Fruit fly (Drosophila melanogaster) whole organism, embryonic: ENCODE measurements around the gene CG14817.

Source experiments
- CG11695 ChIP-seq: fragments of 200-800 bp; sonication (Bioruptor generic); IDR thresholded peaks from 3 replicates; pipeline ENCODE4 v1.3.6; 2022; ENCODE audit warnings: missing biosample characterization, missing genetic modification characterization
- CG12155 ChIP-seq: fragments of 200-800 bp; sonication (Bioruptor generic); optimal IDR thresholded peaks from 3 replicates; lab custom pipeline; 2016; ENCODE audit warnings: missing biosample characterization, missing genetic modification characterization
- CG12219 ChIP-seq: fragments of 200-800 bp; sonication (Bioruptor generic); optimal IDR thresholded peaks from 3 replicates; lab custom pipeline; 2018; ENCODE audit warnings: missing biosample characterization, mild to moderate bottlenecking, missing genetic modification characterization
- CG12391 ChIP-seq: fragments of 200-800 bp; sonication (Bioruptor generic); optimal IDR thresholded peaks from 3 replicates; lab custom pipeline; 2018; ENCODE audit warnings: missing biosample characterization, mild to moderate bottlenecking, missing genetic modification characterization, moderate library complexity
- CG13624 ChIP-seq: fragments of 200-800 bp; sonication (Bioruptor generic); optimal IDR thresholded peaks from 2 replicates; lab custom pipeline; 2016; ENCODE audit warnings: missing biosample characterization, missing genetic modification characterization
- CG14667 ChIP-seq: fragments of 200-800 bp; sonication (Bioruptor generic); IDR thresholded peaks from 2 replicates; pipeline ENCODE4 v1.3.6; 2022; ENCODE audit warnings: missing biosample characterization, missing genetic modification characterization
- CG1603 ChIP-seq: fragments of 200-800 bp; sonication (Bioruptor generic); optimal IDR thresholded peaks from 2 replicates; lab custom pipeline; 2019; ENCODE audit warnings: missing biosample characterization, mild to moderate bottlenecking, missing genetic modification characterization, moderate library complexity
- CG16813 ChIP-seq: fragments of 200-800 bp; sonication (Bioruptor generic); IDR thresholded peaks from 3 replicates; pipeline ENCODE4 v1.3.6; 2022; ENCODE audit warnings: missing biosample characterization, missing genetic modification characterization; ENCODE audit not compliant: partially characterized antibody
- CG17186 ChIP-seq: fragments of 200-800 bp; sonication (Bioruptor generic); optimal IDR thresholded peaks from 3 replicates; lab custom pipeline; 2017; ENCODE audit warnings: missing biosample characterization, missing genetic modification reagents, missing genetic modification characterization
- CG18476 ChIP-seq: fragments of 200-800 bp; sonication (Bioruptor generic); optimal IDR thresholded peaks from 2 replicates; lab custom pipeline; 2016; ENCODE audit warnings: missing biosample characterization, mild to moderate bottlenecking, missing genetic modification characterization
- CG31224 ChIP-seq: fragments of 200-800 bp; sonication (Bioruptor generic); IDR thresholded peaks from 2 replicates; pipeline ENCODE4 v1.3.6; 2022; ENCODE audit warnings: missing biosample characterization, missing genetic modification characterization
- CG4617 ChIP-seq: fragments of 200-800 bp; sonication (Bioruptor generic); optimal IDR thresholded peaks from 3 replicates; lab custom pipeline; 2016; ENCODE audit warnings: missing biosample characterization, missing genetic modification characterization, borderline replicate concordance
- CG6683 ChIP-seq: fragments of 200-800 bp; sonication (Bioruptor generic); optimal IDR thresholded peaks from 2 replicates; lab custom pipeline; 2017; ENCODE audit warnings: missing biosample characterization, mild to moderate bottlenecking, missing genetic modification characterization, missing genetic modification reagents
- CG6791 ChIP-seq: fragments of 200-800 bp; sonication (Bioruptor generic); IDR thresholded peaks from 3 replicates; pipeline ENCODE4 v1.3.6; 2022; ENCODE audit warnings: missing biosample characterization, missing genetic modification characterization; ENCODE audit not compliant: partially characterized antibody
- CG8089 ChIP-seq: fragments of 200-800 bp; sonication (Bioruptor generic); optimal IDR thresholded peaks from 3 replicates; lab custom pipeline; 2016; ENCODE audit warnings: missing biosample characterization, missing genetic modification characterization
- CG8359 ChIP-seq: fragments of 200-800 bp; sonication (Bioruptor generic); optimal IDR thresholded peaks from 2 replicates; lab custom pipeline; 2017; ENCODE audit warnings: missing biosample characterization, mild to moderate bottlenecking, missing genetic modification characterization, borderline replicate concordance
- CG9215 ChIP-seq: fragments of 200-800 bp; sonication (Bioruptor generic); IDR thresholded peaks from 2 replicates; pipeline ENCODE4 v1.3.6; 2022; ENCODE audit warnings: missing biosample characterization, missing genetic modification characterization
- CG9797 ChIP-seq: fragments of 200-800 bp; sonication (Bioruptor generic); optimal IDR thresholded peaks from 3 replicates; lab custom pipeline; 2018; ENCODE audit warnings: missing biosample characterization, mild to moderate bottlenecking, missing genetic modification characterization
- CG9932 ChIP-seq: fragments of 200-800 bp; sonication (Bioruptor generic); IDR thresholded peaks from 2 replicates; pipeline ENCODE4 v1.3.6; 2022; ENCODE audit warnings: missing biosample characterization, missing genetic modification characterization
- CoRest ChIP-seq: fragments of 200-800 bp; sonication (Bioruptor generic); optimal IDR thresholded peaks from 3 replicates; lab custom pipeline; 2018; ENCODE audit warnings: missing biosample characterization, mild to moderate bottlenecking, missing genetic modification characterization, moderate library complexity
- Dad ChIP-seq: fragments of 200-800 bp; sonication (Bioruptor generic); optimal IDR thresholded peaks from 3 replicates; lab custom pipeline; 2016; ENCODE audit warnings: missing biosample characterization, missing genetic modification characterization
- Deaf1 ChIP-seq: fragments of 200-800 bp; optimal IDR thresholded peaks from 3 replicates; lab custom pipeline; 2019; ENCODE audit warnings: missing biosample characterization, mild to moderate bottlenecking, missing genetic modification characterization, moderate library complexity
- Doc3 ChIP-seq: fragments of 200-800 bp; sonication (Bioruptor generic); IDR thresholded peaks from 3 replicates; pipeline ENCODE4 v1.3.6; 2022; ENCODE audit warnings: missing biosample characterization, missing genetic modification characterization; ENCODE audit not compliant: partially characterized antibody
- E2f1 ChIP-seq: fragments of 200-800 bp; sonication (Bioruptor generic); IDR thresholded peaks from 2 replicates; pipeline ENCODE4 v1.3.6; 2022; ENCODE audit warnings: missing biosample characterization, missing genetic modification characterization
- E2f2 ChIP-seq: fragments of 200-800 bp; sonication (Bioruptor generic); IDR thresholded peaks from 2 replicates; pipeline ENCODE4 v1.3.6; 2022; ENCODE audit warnings: missing biosample characterization, missing genetic modification characterization
- Gsc ChIP-seq: fragments of 200-800 bp; sonication (Bioruptor generic); IDR thresholded peaks from 2 replicates; pipeline ENCODE4 v1.3.6; 2022; ENCODE audit warnings: missing biosample characterization, missing genetic modification characterization
- Med ChIP-seq: fragments of 200-800 bp; sonication (Bioruptor generic); peaks from one replicate; lab custom pipeline; 2016; ENCODE audit warnings: missing biosample characterization, missing genetic modification characterization, mild to moderate bottlenecking, inconsistent platforms, moderate library complexity
- Meics ChIP-seq: fragments of 200-800 bp; sonication (Bioruptor generic); optimal IDR thresholded peaks from 2 replicates; lab custom pipeline; 2017; ENCODE audit warnings: missing biosample characterization, mild to moderate bottlenecking, missing genetic modification characterization
- Sox102F ChIP-seq: fragments of 200-800 bp; sonication (Bioruptor generic); optimal IDR thresholded peaks from 2 replicates; lab custom pipeline; 2018; ENCODE audit warnings: missing biosample characterization, mild to moderate bottlenecking, missing genetic modification characterization, moderate library complexity
- Sry-β ChIP-seq: fragments of 200-800 bp; sonication (Bioruptor generic); optimal IDR thresholded peaks from 2 replicates; lab custom pipeline; 2018; ENCODE audit warnings: missing biosample characterization, mild to moderate bottlenecking, missing genetic modification characterization, moderate library complexity
- Xbp1 ChIP-seq: fragments of 200-800 bp; sonication (Bioruptor generic); optimal IDR thresholded peaks from 3 replicates; lab custom pipeline; 2016; ENCODE audit warnings: missing biosample characterization, mild to moderate bottlenecking, missing genetic modification characterization
- ac ChIP-seq: fragments of 200-800 bp; sonication (Bioruptor generic); optimal IDR thresholded peaks from 3 replicates; lab custom pipeline; 2017; ENCODE audit warnings: missing biosample characterization, mild to moderate bottlenecking, missing genetic modification characterization
- aop ChIP-seq: fragments of 200-800 bp; sonication (Bioruptor generic); IDR thresholded peaks from 2 replicates; pipeline ENCODE4 v1.3.6; 2022; ENCODE audit warnings: missing biosample characterization, missing genetic modification characterization
- ash1 ChIP-seq: fragments of 200-800 bp; sonication (Bioruptor generic); optimal IDR thresholded peaks from 2 replicates; lab custom pipeline; 2018; ENCODE audit warnings: missing biosample characterization, mild to moderate bottlenecking, missing genetic modification characterization
- chn ChIP-seq: fragments of 200-800 bp; sonication (Bioruptor generic); optimal IDR thresholded peaks from 2 replicates; lab custom pipeline; 2016; ENCODE audit warnings: missing biosample characterization, missing genetic modification characterization
- dimm ChIP-seq: fragments of 200-800 bp; sonication (Bioruptor generic); IDR thresholded peaks from 2 replicates; pipeline ENCODE4 v1.3.6; 2022; ENCODE audit warnings: missing biosample characterization, missing genetic modification characterization
- fu2 ChIP-seq: fragments of 200-800 bp; sonication (Bioruptor generic); optimal IDR thresholded peaks from 2 replicates; lab custom pipeline; 2016; ENCODE audit warnings: missing biosample characterization, missing genetic modification characterization
- ind ChIP-seq: fragments of 200-800 bp; sonication (Bioruptor generic); optimal IDR thresholded peaks from 3 replicates; lab custom pipeline; 2016; ENCODE audit warnings: missing biosample characterization, missing genetic modification characterization
- ken ChIP-seq: fragments of 200-800 bp; sonication (Bioruptor generic); IDR thresholded peaks from 3 replicates; pipeline ENCODE4 v1.3.6; 2022; ENCODE audit warnings: missing biosample characterization, missing genetic modification characterization
- knrl ChIP-seq: fragments of 200-800 bp; sonication (Bioruptor generic); IDR thresholded peaks from 3 replicates; pipeline ENCODE4 v1.3.6; 2022; ENCODE audit warnings: missing biosample characterization, missing genetic modification characterization; ENCODE audit not compliant: partially characterized antibody
- lmd ChIP-seq: fragments of 200-800 bp; sonication (Bioruptor generic); IDR thresholded peaks from 2 replicates; pipeline ENCODE4 v1.3.6; 2022; ENCODE audit warnings: missing biosample characterization, missing genetic modification characterization
- pb ChIP-seq: fragments of 200-800 bp; sonication (Bioruptor generic); optimal IDR thresholded peaks from 3 replicates; lab custom pipeline; 2016; ENCODE audit warnings: missing biosample characterization, missing genetic modification characterization
- peb ChIP-seq: fragments of 200-800 bp; sonication (Bioruptor generic); IDR thresholded peaks from 2 replicates; pipeline ENCODE4 v1.3.6; 2022; ENCODE audit warnings: missing biosample characterization, missing genetic modification characterization
- pita ChIP-seq: fragments of 200-800 bp; sonication (Bioruptor generic); optimal IDR thresholded peaks from 2 replicates; lab custom pipeline; 2017; ENCODE audit warnings: missing biosample characterization, mild to moderate bottlenecking, missing genetic modification characterization
- pnt ChIP-seq: fragments of 200-800 bp; sonication (Bioruptor generic); optimal IDR thresholded peaks from 3 replicates; lab custom pipeline; 2016; ENCODE audit warnings: missing biosample characterization, missing genetic modification characterization
- pros ChIP-seq: fragments of 200-800 bp; sonication (Bioruptor generic); optimal IDR thresholded peaks from 3 replicates; lab custom pipeline; 2019; ENCODE audit warnings: missing biosample characterization, mild to moderate bottlenecking, missing genetic modification characterization, moderate library complexity
- rib ChIP-seq: fragments of 200-800 bp; sonication (Bioruptor generic); IDR thresholded peaks from 2 replicates; pipeline ENCODE4 v1.3.6; 2022; ENCODE audit warnings: missing biosample characterization, missing genetic modification characterization
- run ChIP-seq: fragments of 200-800 bp; sonication (Bioruptor generic); optimal IDR thresholded peaks from 3 replicates; lab custom pipeline; 2018; ENCODE audit warnings: missing biosample characterization, mild to moderate bottlenecking, missing genetic modification characterization
- schlank ChIP-seq: fragments of 200-800 bp; sonication (Bioruptor generic); optimal IDR thresholded peaks from 2 replicates; lab custom pipeline; 2018; ENCODE audit warnings: missing biosample characterization, mild to moderate bottlenecking, missing genetic modification characterization
- ssp ChIP-seq: fragments of 200-800 bp; sonication (Bioruptor generic); IDR thresholded peaks from 2 replicates; pipeline ENCODE4 v1.3.6; 2022; ENCODE audit warnings: missing biosample characterization, missing genetic modification characterization
- zen ChIP-seq: fragments of 200-800 bp; sonication (Bioruptor generic); optimal IDR thresholded peaks from 3 replicates; lab custom pipeline; 2018; ENCODE audit warnings: missing biosample characterization, mild to moderate bottlenecking, missing genetic modification characterization, moderate library complexity

The CG14817 gene

DNA sequence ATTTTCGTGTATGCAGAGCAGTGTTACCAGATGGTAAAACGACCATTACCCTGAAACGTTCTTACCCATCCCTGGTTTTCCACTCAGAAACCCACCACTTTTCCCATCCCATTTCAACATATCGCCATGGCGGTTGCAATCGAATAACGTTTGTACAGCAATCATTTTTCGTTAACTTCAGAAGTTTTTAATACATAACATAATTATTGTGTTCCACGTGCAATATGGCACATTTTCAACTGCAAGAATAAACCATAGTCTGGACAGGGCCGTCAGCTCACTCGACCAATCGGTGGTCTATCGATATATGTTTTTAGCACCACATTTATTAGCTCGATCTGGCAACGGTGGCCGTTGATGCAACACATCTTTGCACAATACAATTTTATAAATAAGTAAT is 12.9 kb upstream of the CG14817 start, which contains the start of the genes trr and mRpL16 (continued):
- TF ChIP-seq CG12219 (GFP tag; lab: Kevin White, UChicago), result no peak
- no peak for TF ChIP-seq Sox102F (GFP tag; lab: Kevin White, UChicago)
- no peak for TF ChIP-seq dimm (GFP tag; lab: Robert Waterston, UW)
- 0 out of 2 replicates have a peak, but pooled peaks have one; percentile 16 for TF ChIP-seq CG31224 (GFP tag; lab: Robert Waterston, UW)
- peak; percentile 41 for TF ChIP-seq Dad (GFP tag; lab: Kevin White, UChicago)
- TF ChIP-seq knrl, result peak; percentile 80
- TF ChIP-seq Deaf1 (tag; lab: Kevin White, UChicago), result no peak
- peak; percentile 39; the same call in 1 of the 3 replicates for TF ChIP-seq CG11695 (GFP tag; lab: Robert Waterston, UW)
- peak; percentile 84 for TF ChIP-seq CG9797 (GFP tag; lab: Kevin White, UChicago)
- TF ChIP-seq ash1 (GFP tag; lab: Kevin White, UChicago), result no peak
- peak; percentile 6 for TF ChIP-seq Sry-β (GFP tag; lab: Kevin White, UChicago)
- TF ChIP-seq run, result no peak
- peak; percentile 51; the same call in 1 of the 3 replicates for TF ChIP-seq Doc3 (GFP tag; lab: Robert Waterston, UW)
- TF ChIP-seq CG16813, result peak; percentile 80
- no peak for TF ChIP-seq schlank
- no peak for TF ChIP-seq Meics (GFP tag; lab: Kevin White, UChicago)
- TF ChIP-seq CG8089 (GFP tag; lab: Kevin White, UChicago), result no peak
- TF ChIP-seq CG12155 (GFP tag; lab: Kevin White, UChicago), result peak; percentile 24
- TF ChIP-seq chn (GFP tag; lab: Kevin White, UChicago), result peak; percentile 20
- TF ChIP-seq pita, result no peak
- peak; percentile 42 for TF ChIP-seq CoRest
- TF ChIP-seq CG6791 (GFP tag; lab: Robert Waterston, UW), result peak; percentile 60
- no peak for TF ChIP-seq pros (GFP tag; lab: Kevin White, UChicago)
- no peak for TF ChIP-seq peb (GFP tag; lab: Robert Waterston, UW)
- TF ChIP-seq CG1603, result peak; percentile 85
- TF ChIP-seq aop (GFP tag; lab: Robert Waterston, UW), result no peak
- TF ChIP-seq zen (tag; lab: Kevin White, UChicago), result peak; percentile 13
- peak; percentile 20 for TF ChIP-seq Xbp1 (GFP tag; lab: Kevin White, UChicago)
- peak; percentile 40; the same call in 1 of the 2 replicates for TF ChIP-seq E2f2 (GFP tag; lab: Robert Waterston, UW)
- peak; percentile 72 for TF ChIP-seq CG12391 (tag; lab: Kevin White, UChicago)
- TF ChIP-seq CG6683 (GFP tag; lab: Kevin White, UChicago), result no peak
- TF ChIP-seq ac (GFP tag; lab: Kevin White, UChicago), result no peak
- TF ChIP-seq Gsc, result no peak
- peak; percentile 3 for TF ChIP-seq pnt (GFP tag; lab: Kevin White, UChicago)
- peak; percentile 32 for TF ChIP-seq CG17186
- peak; percentile 66 for TF ChIP-seq CG9932
- TF ChIP-seq ind (GFP tag; lab: Kevin White, UChicago), result no peak
- TF ChIP-seq CG8359 (GFP tag; lab: Kevin White, UChicago), result no peak
- no peak for TF ChIP-seq CG18476 (GFP tag; lab: Kevin White, UChicago)
- no peak for TF ChIP-seq E2f1 (GFP tag; lab: Robert Waterston, UW)
- TF ChIP-seq CG14667 (GFP tag; lab: Robert Waterston, UW), result peak; percentile 31; the same call in 1 of the 2 replicates
- TF ChIP-seq CG9215 (GFP tag; lab: Robert Waterston, UW), result peak; percentile 44; the same call in 1 of the 2 replicates
- TF ChIP-seq pb (GFP tag; lab: Kevin White, UChicago), result no peak
- peak; percentile 33; the same call in 1 of the 2 replicates for TF ChIP-seq lmd
- TF ChIP-seq CG13624 (GFP tag; lab: Kevin White, UChicago), result peak; percentile 39
- 0 out of 3 replicates have a peak, but pooled peaks have one; percentile 10 for TF ChIP-seq ken (GFP tag; lab: Robert Waterston, UW)
- TF ChIP-seq ssp, result peak; percentile 88
- peak; percentile 93 for TF ChIP-seq Med (GFP tag; lab: Kevin White, UChicago)
- peak; percentile 37 for TF ChIP-seq CG4617 (GFP tag; lab: Kevin White, UChicago)
- TF ChIP-seq fu2 (GFP tag; lab: Kevin White, UChicago), result no peak
- TF ChIP-seq rib, result no peak
